Fruit fly (Drosophila melanogaster) whole organism, embryonic: ENCODE data around the gene CG34282.

ENCODE experiments used
- Adf1 ChIP-seq: fragments of 200-800 bp; sonication (Bioruptor generic); IDR thresholded peaks from 2 replicates; pipeline ENCODE4 v1.3.6; 2022; ENCODE audit warnings: missing biosample characterization, missing genetic modification characterization
- Aef1 ChIP-seq: fragments of 200-800 bp; sonication (Bioruptor generic); IDR thresholded peaks from 3 replicates; pipeline ENCODE4 v1.3.6; 2022; ENCODE audit warnings: missing biosample characterization, missing genetic modification characterization
- Antp ChIP-seq: fragments of 200-800 bp; sonication (Bioruptor generic); optimal IDR thresholded peaks from 3 replicates; lab custom pipeline; 2016; ENCODE audit warnings: missing biosample characterization, missing genetic modification characterization
- B-H2 ChIP-seq: fragments of 200-800 bp; sonication (Bioruptor generic); optimal IDR thresholded peaks from 2 replicates; lab custom pipeline; 2018; ENCODE audit warnings: missing biosample characterization, mild to moderate bottlenecking, missing genetic modification characterization
- Bdp1 ChIP-seq: fragments of 200-800 bp; sonication (Bioruptor generic); optimal IDR thresholded peaks from 3 replicates; lab custom pipeline; 2016; ENCODE audit warnings: missing biosample characterization, missing genetic modification characterization
- Bteb2 ChIP-seq: fragments of 200-800 bp; sonication (Bioruptor generic); optimal IDR thresholded peaks from 2 replicates; lab custom pipeline; 2016; ENCODE audit warnings: missing biosample characterization, missing genetic modification characterization
- CG11695 ChIP-seq: fragments of 200-800 bp; sonication (Bioruptor generic); IDR thresholded peaks from 3 replicates; pipeline ENCODE4 v1.3.6; 2022; ENCODE audit warnings: missing biosample characterization, missing genetic modification characterization
- CG12659 ChIP-seq: fragments of 200-800 bp; sonication (Bioruptor generic); optimal IDR thresholded peaks from 3 replicates; lab custom pipeline; 2017; ENCODE audit warnings: mild to moderate bottlenecking, missing biosample characterization, missing genetic modification reagents, missing genetic modification characterization
- CG12744 ChIP-seq: fragments of 200-800 bp; sonication (Bioruptor generic); optimal IDR thresholded peaks from 2 replicates; lab custom pipeline; 2016; ENCODE audit warnings: missing biosample characterization, missing genetic modification characterization
- CG13123 ChIP-seq: fragments of 200-800 bp; sonication (Bioruptor generic); optimal IDR thresholded peaks from 2 replicates; lab custom pipeline; 2016; ENCODE audit warnings: missing biosample characterization, missing genetic modification characterization
- CG13424 ChIP-seq: fragments of 200-800 bp; sonication (Bioruptor generic); optimal IDR thresholded peaks from 2 replicates; lab custom pipeline; 2019; ENCODE audit warnings: missing biosample characterization, mild to moderate bottlenecking, missing genetic modification characterization, moderate library complexity
- CG13624 ChIP-seq: fragments of 200-800 bp; sonication (Bioruptor generic); optimal IDR thresholded peaks from 2 replicates; lab custom pipeline; 2016; ENCODE audit warnings: missing biosample characterization, missing genetic modification characterization
- CG14860 ChIP-seq: fragments of 200-800 bp; sonication (Bioruptor generic); IDR thresholded peaks from 3 replicates; pipeline ENCODE4 v1.3.6; 2022; ENCODE audit warnings: missing biosample characterization, missing genetic modification characterization; ENCODE audit not compliant: partially characterized antibody
- CG16815 ChIP-seq: fragments of 200-800 bp; sonication (Bioruptor generic); optimal IDR thresholded peaks from 3 replicates; lab custom pipeline; 2017; ENCODE audit warnings: missing biosample characterization, mild to moderate bottlenecking, missing genetic modification characterization
- CG16863 ChIP-seq: fragments of 200-800 bp; sonication (Bioruptor generic); optimal IDR thresholded peaks from 3 replicates; lab custom pipeline; 2016; ENCODE audit warnings: missing biosample characterization, missing genetic modification characterization
- CG17328 ChIP-seq: fragments of 200-800 bp; sonication (Bioruptor generic); IDR thresholded peaks from 2 replicates; pipeline ENCODE4 v1.3.6; 2022; ENCODE audit warnings: missing biosample characterization, missing genetic modification characterization
- CG2129 ChIP-seq: fragments of 200-800 bp; sonication (Bioruptor generic); IDR thresholded peaks from 2 replicates; pipeline ENCODE4 v1.3.6; 2022; ENCODE audit warnings: missing biosample characterization, missing genetic modification characterization; ENCODE audit not compliant: partially characterized antibody
- CG2678 ChIP-seq: fragments of 200-800 bp; sonication (Bioruptor generic); optimal IDR thresholded peaks from 3 replicates; lab custom pipeline; 2019; ENCODE audit warnings: missing biosample characterization, mild to moderate bottlenecking, missing genetic modification characterization, moderate library complexity
- CG31365 ChIP-seq: fragments of 200-800 bp; sonication (Bioruptor generic); optimal IDR thresholded peaks from 2 replicates; lab custom pipeline; 2018; ENCODE audit warnings: missing biosample characterization, mild to moderate bottlenecking, missing genetic modification characterization
- CG4328 ChIP-seq: fragments of 200-800 bp; sonication (Bioruptor generic); optimal IDR thresholded peaks from 3 replicates; lab custom pipeline; 2017; ENCODE audit warnings: missing biosample characterization, missing genetic modification reagents, missing genetic modification characterization
- CG7357 ChIP-seq: fragments of 200-800 bp; sonication (Bioruptor generic); IDR thresholded peaks from 3 replicates; pipeline ENCODE4 v1.3.6; 2022; ENCODE audit warnings: missing biosample characterization, missing genetic modification characterization
- CHES-1-like ChIP-seq: fragments of 200-800 bp; sonication (Bioruptor generic); optimal IDR thresholded peaks from 2 replicates; lab custom pipeline; 2016; ENCODE audit warnings: missing biosample characterization, missing genetic modification characterization
- D ChIP-seq, 2 experiments: fragments of 200-800 bp in 1 of 2; fragments of >200 bp in 1 of 2; sonication (Bioruptor generic) in 1 of 2; optimal IDR thresholded peaks; 2 replicates in 1 of 2; 3 replicates in 1 of 2; lab custom pipeline; 2017; ENCODE audit warnings: mild to moderate bottlenecking in 1 of 2, missing biosample characterization in 1 of 2, missing genetic modification characterization in 1 of 2, missing genetic modification reagents in 1 of 2
- Doc3 ChIP-seq: fragments of 200-800 bp; sonication (Bioruptor generic); IDR thresholded peaks from 3 replicates; pipeline ENCODE4 v1.3.6; 2022; ENCODE audit warnings: missing biosample characterization, missing genetic modification characterization; ENCODE audit not compliant: partially characterized antibody
- ERR ChIP-seq: fragments of 200-800 bp; sonication (Bioruptor generic); optimal IDR thresholded peaks from 2 replicates; lab custom pipeline; 2016; ENCODE audit warnings: missing biosample characterization, missing genetic modification characterization
- GATAe ChIP-seq: fragments of 200-800 bp; sonication (Bioruptor generic); conservative IDR thresholded peaks from 2 replicates; pipeline ENCODE4 v1.3.6; 2022; ENCODE audit warnings: missing biosample characterization, missing genetic modification characterization
- HmgZ ChIP-seq: fragments of 200-800 bp; sonication (Bioruptor generic); optimal IDR thresholded peaks from 2 replicates; lab custom pipeline; 2018; ENCODE audit warnings: missing biosample characterization, mild to moderate bottlenecking, missing genetic modification characterization
- Lhr ChIP-seq: fragments of 200-800 bp; sonication (Bioruptor generic); optimal IDR thresholded peaks from 3 replicates; lab custom pipeline; 2017; ENCODE audit warnings: mild to moderate bottlenecking, missing biosample characterization, missing genetic modification reagents, missing genetic modification characterization
- NK7.1 ChIP-seq: fragments of 200-800 bp; sonication (Bioruptor generic); optimal IDR thresholded peaks from 3 replicates; lab custom pipeline; 2016; ENCODE audit warnings: missing biosample characterization, missing genetic modification characterization
- Usf ChIP-seq: fragments of 200-800 bp; sonication (Bioruptor generic); optimal IDR thresholded peaks from 2 replicates; lab custom pipeline; 2017; ENCODE audit warnings: missing genotype, missing biosample characterization, missing genetic modification characterization
- abd-A ChIP-seq: fragments of 200-800 bp; sonication (Bioruptor generic); optimal IDR thresholded peaks from 3 replicates; lab custom pipeline; 2019; ENCODE audit warnings: missing biosample characterization, mild to moderate bottlenecking, missing genetic modification characterization, moderate library complexity
- ash1 ChIP-seq: fragments of 200-800 bp; sonication (Bioruptor generic); optimal IDR thresholded peaks from 2 replicates; lab custom pipeline; 2018; ENCODE audit warnings: missing biosample characterization, mild to moderate bottlenecking, missing genetic modification characterization
- ato ChIP-seq: fragments of 200-800 bp; sonication (Bioruptor generic); IDR thresholded peaks from 2 replicates; pipeline ENCODE4 v1.3.6; 2022; ENCODE audit warnings: missing biosample characterization, missing genetic modification characterization; ENCODE audit not compliant: partially characterized antibody
- bab2 ChIP-seq: fragments of 200-800 bp; sonication (Bioruptor generic); optimal IDR thresholded peaks from 2 replicates; lab custom pipeline; 2016; ENCODE audit warnings: missing biosample characterization, missing genetic modification characterization
- br ChIP-seq: fragments of >200 bp; optimal IDR thresholded peaks from 2 replicates; lab custom pipeline; 2017
- chinmo ChIP-seq: fragments of 200-800 bp; sonication (Bioruptor generic); IDR thresholded peaks from 4 replicates; pipeline ENCODE4 v1.3.6; 2022; ENCODE audit warnings: missing biosample characterization, missing genetic modification characterization; ENCODE audit not compliant: partially characterized antibody
- dm ChIP-seq: fragments of 200-800 bp; sonication (Bioruptor generic); optimal IDR thresholded peaks from 3 replicates; lab custom pipeline; 2016; ENCODE audit warnings: missing biosample characterization, missing genetic modification characterization
- jing ChIP-seq: fragments of 200-800 bp; sonication (Bioruptor generic); optimal IDR thresholded peaks from 2 replicates; lab custom pipeline; 2018; ENCODE audit warnings: missing biosample characterization, mild to moderate bottlenecking, missing genetic modification characterization
- kni ChIP-seq: fragments of 200-800 bp; sonication (Bioruptor generic); optimal IDR thresholded peaks from 3 replicates; lab custom pipeline; 2017; ENCODE audit warnings: mild to moderate bottlenecking, missing biosample characterization, missing genetic modification reagents, missing genetic modification characterization
- lab ChIP-seq: fragments of 200-800 bp; sonication (Bioruptor generic); optimal IDR thresholded peaks from 3 replicates; lab custom pipeline; 2017; ENCODE audit warnings: missing biosample characterization, missing genetic modification characterization, mild to moderate bottlenecking, moderate library complexity, missing genetic modification reagents
- lmd ChIP-seq: fragments of 200-800 bp; sonication (Bioruptor generic); IDR thresholded peaks from 2 replicates; pipeline ENCODE4 v1.3.6; 2022; ENCODE audit warnings: missing biosample characterization, missing genetic modification characterization
- luna ChIP-seq: fragments of 200-800 bp; sonication (Bioruptor generic); optimal IDR thresholded peaks from 2 replicates; lab custom pipeline; 2016; ENCODE audit warnings: missing biosample characterization, missing genetic modification characterization
- nerfin-2 ChIP-seq: fragments of 200-800 bp; sonication (Bioruptor generic); IDR thresholded peaks from 2 replicates; pipeline ENCODE4 v1.3.6; 2022; ENCODE audit warnings: missing biosample characterization, missing genetic modification characterization; ENCODE audit not compliant: partially characterized antibody
- peb ChIP-seq: fragments of 200-800 bp; sonication (Bioruptor generic); IDR thresholded peaks from 2 replicates; pipeline ENCODE4 v1.3.6; 2022; ENCODE audit warnings: missing biosample characterization, missing genetic modification characterization
- pum ChIP-seq: fragments of 200-800 bp; sonication (Bioruptor generic); optimal IDR thresholded peaks from 2 replicates; lab custom pipeline; 2016; ENCODE audit warnings: missing biosample characterization, missing genetic modification characterization
- salm ChIP-seq: fragments of 200-800 bp; sonication (Bioruptor generic); optimal IDR thresholded peaks from 2 replicates; lab custom pipeline; 2018; ENCODE audit warnings: missing biosample characterization, mild to moderate bottlenecking, missing genetic modification characterization
- seq ChIP-seq: fragments of 200-800 bp; sonication (Bioruptor generic); IDR thresholded peaks from 2 replicates; pipeline ENCODE4 v1.3.6; 2022; ENCODE audit warnings: missing biosample characterization, missing genetic modification characterization
- shn ChIP-seq: fragments of 200-800 bp; sonication (Bioruptor generic); optimal IDR thresholded peaks from 3 replicates; lab custom pipeline; 2016; ENCODE audit warnings: missing biosample characterization, missing genetic modification characterization
- vvl ChIP-seq: fragments of 200-800 bp; sonication (Bioruptor generic); IDR thresholded peaks from 2 replicates; pipeline ENCODE4 v1.3.6; 2022; ENCODE audit warnings: missing biosample characterization, missing genetic modification characterization
- wek ChIP-seq: fragments of 200-800 bp; sonication (Bioruptor generic); optimal IDR thresholded peaks from 3 replicates; lab custom pipeline; 2018; ENCODE audit warnings: missing biosample characterization, mild to moderate bottlenecking, missing genetic modification characterization, moderate library complexity

The CG34282 gene

DNA sequence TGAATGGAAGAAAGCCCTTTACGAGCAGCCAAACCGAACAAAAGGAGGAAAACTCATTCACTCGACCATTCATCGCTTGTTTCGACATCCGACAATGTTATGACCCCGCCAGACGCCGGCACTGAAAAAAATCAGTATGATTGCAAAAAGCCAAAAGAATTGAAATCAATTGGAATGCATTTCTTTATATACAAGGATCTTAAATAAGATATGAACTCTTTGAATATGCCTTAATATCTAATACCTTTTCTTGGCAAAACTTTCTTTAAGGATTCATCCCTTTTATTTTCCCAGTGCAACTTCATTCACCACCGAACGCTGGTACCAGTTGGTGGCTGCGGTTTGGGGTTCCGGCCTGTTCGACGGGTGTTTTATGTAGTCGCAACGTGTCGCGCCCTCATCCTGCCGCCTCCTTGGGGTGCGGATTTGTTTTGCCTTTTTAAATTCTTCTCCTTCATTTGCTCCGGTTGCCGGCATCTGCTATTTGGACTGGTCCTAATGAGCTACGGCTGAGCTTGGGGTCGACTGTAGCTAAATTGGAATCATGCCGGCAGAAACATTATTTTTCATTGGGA lies 24.8 kb downstream of the CG34282 start (continued):
- TF ChIP-seq wek (GFP tag; lab: Kevin White, UChicago) (peak; percentile 77), Bdp1 (GFP tag; lab: Kevin White, UChicago) (peak; percentile 65), Lhr (GFP tag; lab: Kevin White, UChicago) (peak; percentile 27), NK7.1 (peak; percentile 65), Doc3 (GFP tag; lab: Robert Waterston, UW) (no peak), dm (peak; percentile 59), CG12744 (GFP tag; lab: Kevin White, UChicago) (peak; percentile 80), abd-A (tag; lab: Kevin White, UChicago) (peak; percentile 97), lmd (peak; percentile 84), CG13123 (GFP tag; lab: Kevin White, UChicago) (peak; percentile 45), Antp (peak; percentile 81), CG14860 (no peak), salm (tag; lab: Kevin White, UChicago) (peak; percentile 65), CG31365 (peak; percentile 75), B-H2 (GFP tag; lab: Kevin White, UChicago) (peak; percentile 93), luna (peak; percentile 65), CG2129 (no peak), pum (GFP tag; lab: Kevin White, UChicago) (peak; percentile 73), CG16863 (GFP tag; lab: Kevin White, UChicago) (peak; percentile 83), br (lab: Kevin White, UChicago) (no peak), Bteb2 (GFP tag; lab: Kevin White, UChicago) (peak; percentile 76), CG13624 (peak; percentile 83), bab2 (GFP tag; lab: Kevin White, UChicago) (peak; percentile 88), CG7357 (GFP tag; lab: Robert Waterston, UW) (peak; percentile 70), GATAe (GFP tag; lab: Robert Waterston, UW) (peak; percentile 38; the same call in 1 of the 2 replicates), kni (GFP tag; lab: Kevin White, UChicago) (peak; percentile 61), lab (GFP tag; lab: Kevin White, UChicago) (peak; percentile 96), HmgZ (tag; lab: Kevin White, UChicago) (peak; percentile 93), Usf (GFP tag; lab: Kevin White, UChicago) (peak; percentile 29), CG4328 (GFP tag; lab: Kevin White, UChicago) (peak; percentile 88), seq (GFP tag; lab: Robert Waterston, UW) (peak; percentile 89), Aef1 (GFP tag; lab: Robert Waterston, UW) (peak; percentile 67), CHES-1-like (peak; percentile 82), peb (peak; percentile 70), Adf1 (GFP tag; lab: Robert Waterston, UW) (peak; percentile 66), CG11695 (GFP tag; lab: Robert Waterston, UW) (peak; percentile 81), ERR (GFP tag; lab: Kevin White, UChicago) (peak; percentile 74), jing (GFP tag; lab: Kevin White, UChicago) (peak; percentile 58), CG17328 (GFP tag; lab: Robert Waterston, UW) (peak; percentile 81), CG12659 (GFP tag; lab: Kevin White, UChicago) (peak; percentile 85), shn (peak; percentile 29), CG13424 (tag; lab: Kevin White, UChicago) (peak; percentile 92), vvl (peak; percentile 89), ash1 (GFP tag; lab: Kevin White, UChicago) (no peak), D (optimal IDR thresholded peaks at IDR 0.05; lab: Kevin White, UChicago) (no peak), D (GFP tag; optimal IDR thresholded peaks at IDR 0.05; lab: Kevin White, UChicago) (peak; percentile 81), nerfin-2 (GFP tag; lab: Robert Waterston, UW) (no peak), CG16815 (peak; percentile 81), ato (GFP tag; lab: Robert Waterston, UW) (no peak), chinmo (GFP tag; lab: Robert Waterston, UW) (no peak), CG2678 (tag; lab: Kevin White, UChicago) (peak; percentile 94)
